Fruit fly (Drosophila melanogaster): Measurements from ENCODE around the gene CG14811.

CG14811 gene

DNA sequence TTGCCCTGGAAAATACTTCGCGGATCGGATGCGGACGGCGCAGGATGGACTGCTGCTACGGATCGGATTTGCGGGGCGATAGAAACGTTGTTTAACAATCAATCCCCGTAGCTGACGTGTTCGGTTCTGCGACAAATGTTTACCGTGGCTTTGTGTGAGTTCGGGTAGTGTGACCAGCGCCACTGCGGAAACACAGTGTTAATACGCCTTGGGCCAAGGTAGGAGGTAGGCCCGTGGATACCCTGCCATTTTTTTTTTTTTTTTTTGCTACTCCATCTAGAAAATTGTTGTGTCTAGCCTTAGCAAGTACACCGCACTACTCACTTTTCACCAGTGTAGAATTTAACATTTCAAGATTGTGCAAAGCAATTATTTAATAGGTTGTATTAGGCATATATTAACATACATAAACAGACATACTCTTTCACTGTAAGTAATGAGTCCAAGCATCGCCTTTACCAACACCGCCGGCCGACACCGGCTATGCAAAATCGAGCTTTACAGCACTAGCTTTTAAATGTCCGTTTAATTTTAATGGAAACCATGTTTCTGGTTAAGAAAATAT is 39.5 kb upstream of the CG14811 start, which contains the start of gene deltaCOP (continued):
- TF ChIP-seq MBD-R2 (GFP tag; IDR thresholded peaks at IDR 0.05) (peak; percentile 83), CG12104 (GFP tag; optimal IDR thresholded peaks at IDR 0.05) (peak; percentile 63), CkIIα-i1 (GFP tag; IDR thresholded peaks at IDR 0.05) (no peak), Rx (GFP tag; IDR thresholded peaks at IDR 0.05) (peak; percentile 59; the same call in 1 of the 2 replicates), CG16815 (GFP tag; optimal IDR thresholded peaks at IDR 0.05) (peak; percentile 75), lmd (GFP tag; IDR thresholded peaks at IDR 0.05) (peak; percentile 91), Abd-B (GFP tag; optimal IDR thresholded peaks at IDR 0.05) (peak; percentile 86), CG33557 (GFP tag; optimal IDR thresholded peaks at IDR 0.05) (peak; percentile 57), toy (GFP tag; IDR thresholded peaks at IDR 0.05) (peak; percentile 60; the same call in 1 of the 2 replicates), chm (GFP tag; IDR thresholded peaks at IDR 0.05) (0 out of 2 replicates have a peak, but pooled peaks have one; percentile 29), CoRest (tag; optimal IDR thresholded peaks at IDR 0.05) (peak; percentile 84), lab (GFP tag; optimal IDR thresholded peaks at IDR 0.05) (no peak), twi (tag; optimal IDR thresholded peaks at IDR 0.05) (peak; percentile 58), kay (GFP tag; optimal IDR thresholded peaks at IDR 0.05) (peak; percentile 78), CG7963 (GFP tag; IDR thresholded peaks at IDR 0.05; ENCODE audit: partially characterized antibody) (no peak), CG9609 (GFP tag; optimal IDR thresholded peaks at IDR 0.05) (peak; percentile 95), CG11723 (GFP tag; optimal IDR thresholded peaks at IDR 0.05) (peak; percentile 53), sqz (GFP tag; optimal IDR thresholded peaks at IDR 0.05) (no peak), CG13624 (GFP tag; optimal IDR thresholded peaks at IDR 0.05) (peak; percentile 92), CG17802 (tag; optimal IDR thresholded peaks at IDR 0.05) (no peak), CG12942 (GFP tag; optimal IDR thresholded peaks at IDR 0.05) (peak; percentile 86), Doc3 (GFP tag; IDR thresholded peaks at IDR 0.05; ENCODE audit: partially characterized antibody) (no peak), CG8944 (GFP tag; optimal IDR thresholded peaks at IDR 0.05) (peak; percentile 92), Taf1 (GFP tag; IDR thresholded peaks at IDR 0.05) (peak; percentile 78), da (GFP tag; optimal IDR thresholded peaks at IDR 0.05) (peak; percentile 88), CG4282 (GFP tag; optimal IDR thresholded peaks at IDR 0.05) (peak; percentile 87), CG8478 (optimal IDR thresholded peaks at IDR 0.05) (no peak), Lim3 (GFP tag; IDR thresholded peaks at IDR 0.05) (no peak), Myb (GFP tag; optimal IDR thresholded peaks at IDR 0.05) (peak; percentile 92), Hr39 (optimal IDR thresholded peaks at IDR 0.05) (no peak), stwl (tag; optimal IDR thresholded peaks at IDR 0.05) (peak; percentile 68), zfh1 (GFP tag; IDR thresholded peaks at IDR 0.05) (peak; percentile 70), CG10959 (GFP tag; IDR thresholded peaks at IDR 0.05) (peak; percentile 55), bbx (GFP tag; IDR thresholded peaks at IDR 0.05; ENCODE audit: partially characterized antibody) (peak; percentile 17; the same call in 1 of the 2 replicates), Scr (GFP tag; IDR thresholded peaks at IDR 0.05; ENCODE audit: partially characterized antibody) (peak; percentile 34; the same call in 1 of the 2 replicates), CG14441 (GFP tag; IDR thresholded peaks at IDR 0.05) (peak; percentile 75), CG16813 (GFP tag; IDR thresholded peaks at IDR 0.05; ENCODE audit: partially characterized antibody) (no peak), pan (optimal IDR thresholded peaks at IDR 0.05) (peak in 1 of 2 experiments; percentile 42), pan (GFP tag; optimal IDR thresholded peaks at IDR 0.05 in 1 of 2, IDR thresholded peaks at IDR 0.05 in 1 of 2) (peak in 1 of 2 experiments; percentile 76), Drgx (GFP tag; IDR thresholded peaks at IDR 0.05) (peak; percentile 77), pb (GFP tag; optimal IDR thresholded peaks at IDR 0.05) (peak; percentile 82), Stat92E (GFP tag; optimal IDR thresholded peaks at IDR 0.05) (no peak), Lpt (GFP tag; optimal IDR thresholded peaks at IDR 0.05) (no peak), pzg (GFP tag; optimal IDR thresholded peaks at IDR 0.05) (peak; percentile 39), Awh (GFP tag; IDR thresholded peaks at IDR 0.05) (peak; percentile 67), Mrtf (GFP tag; IDR thresholded peaks at IDR 0.05) (peak; percentile 69; the same call in 2 of the 3 replicates), chinmo (GFP tag; IDR thresholded peaks at IDR 0.05; ENCODE audit: partially characterized antibody) (no peak), tgo (GFP tag; IDR thresholded peaks at IDR 0.05) (peak; percentile 82), CG9437 (GFP tag; optimal IDR thresholded peaks at IDR 0.05) (peak; percentile 70), CG18619 (GFP tag; optimal IDR thresholded peaks at IDR 0.05) (peak; percentile 74), bowl (GFP tag; IDR thresholded peaks at IDR 0.05) (no peak; the same call in 1 of the 2 replicates)
